Worm (Caenorhabditis elegans) whole organism, L2 larva: ENCODE measurements around the gene srx-128.

Source experiments
- aly-2 ChIP-seq: fragments of 150-350 bp; optimal IDR thresholded peaks from 2 replicates; lab custom pipeline; 2014; ENCODE audit warnings: missing biosample characterization, missing genetic modification characterization
- ceh-16 ChIP-seq: fragments of 150-350 bp; optimal IDR thresholded peaks from 2 replicates; lab custom pipeline; 2014; ENCODE audit warnings: missing biosample characterization, missing genetic modification characterization

DNA sequence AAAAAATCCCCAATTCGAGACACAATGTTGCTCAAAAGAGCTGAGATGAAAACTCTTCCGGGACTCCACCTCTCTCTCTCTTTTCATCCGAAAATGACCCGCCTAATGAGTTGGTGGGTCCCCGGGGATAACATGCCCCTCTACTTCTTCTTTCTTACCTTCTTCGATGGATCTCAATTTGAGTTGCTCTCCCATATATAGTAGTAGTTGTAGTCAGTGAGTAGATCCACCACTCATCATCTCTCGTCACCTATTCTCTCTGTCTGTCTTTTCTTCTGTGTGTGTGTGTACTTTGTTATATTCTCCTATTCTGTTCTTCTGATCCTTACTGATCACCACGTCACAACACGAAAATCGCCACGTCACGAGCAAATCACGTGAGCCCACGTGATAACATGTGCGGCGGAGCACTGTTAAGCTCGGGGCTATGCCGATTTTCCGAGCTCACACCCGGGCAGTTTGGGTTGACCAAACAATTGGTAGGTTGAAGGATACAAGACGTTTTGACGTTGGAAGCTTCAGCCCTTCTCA lies 41.0 kb upstream of the srx-128 start, which contains the start of gene twk-32:
- TF ChIP-seq ceh-16 (tag; lab: Kevin White, UChicago) = no peak
- no peak for TF ChIP-seq aly-2 (tag; lab: Kevin White, UChicago)
